Worm (Caenorhabditis elegans) whole organism, L1 larva: ENCODE measurements around the gene R07B1.9.

ENCODE experiments used
- C04F5.9 ChIP-seq: sonication (generic microtip); optimal IDR thresholded peaks from 2 replicates; lab custom pipeline; 2016; ENCODE audit warnings: missing genetic modification characterization, missing compliant biosample characterization
- C16A3.4 ChIP-seq: fragments of 150-350 bp; optimal IDR thresholded peaks from 2 replicates; lab custom pipeline; 2014; ENCODE audit warnings: missing biosample characterization, missing genetic modification characterization
- C34B4.2 ChIP-seq: sonication (generic microtip); optimal IDR thresholded peaks from 2 replicates; lab custom pipeline; 2017; ENCODE audit warnings: mild to moderate bottlenecking, missing genetic modification characterization, missing compliant biosample characterization
- Y116A8C.19 ChIP-seq: sonication (generic microtip); optimal IDR thresholded peaks from 2 replicates; lab custom pipeline; 2016; ENCODE audit warnings: missing compliant biosample characterization, missing genetic modification characterization, borderline replicate concordance
- aha-1 ChIP-seq: fragments of 150-350 bp; optimal IDR thresholded peaks from 2 replicates; lab custom pipeline; 2014; ENCODE audit warnings: missing biosample characterization, missing genetic modification characterization
- alr-1 ChIP-seq: fragments of 200-800 bp; sonication (Bioruptor generic); optimal IDR thresholded peaks from 2 replicates; lab custom pipeline; 2018; ENCODE audit warnings: borderline replicate concordance, mild to moderate bottlenecking, missing genetic modification characterization, missing compliant biosample characterization
- ama-1 ChIP-seq: fragments of 150-350 bp; optimal IDR thresholded peaks from 2 replicates; lab custom pipeline; 2014
- ceh-63 ChIP-seq: fragments of 200-800 bp; sonication (Bioruptor generic); optimal IDR thresholded peaks from 2 replicates; lab custom pipeline; 2018; ENCODE audit warnings: mild to moderate bottlenecking, missing genetic modification characterization, missing compliant biosample characterization
- efl-1 ChIP-seq, 4 experiments: fragments of 150-350 bp; optimal IDR thresholded peaks in 3 of 4; peaks in 1 of 4; 1 replicate in 1 of 4; 2 replicates in 3 of 4; lab custom pipeline; 2014; ENCODE audit warnings: missing biosample characterization in 2 of 4, missing genetic modification characterization in 2 of 4, missing genetic modification reagents in 2 of 4
- egl-13 ChIP-seq: sonication (generic microtip); optimal IDR thresholded peaks from 2 replicates; lab custom pipeline; 2016; ENCODE audit warnings: missing genotype, missing genetic modification reagents, missing genetic modification characterization, missing compliant biosample characterization
- elt-2 ChIP-seq: sonication (generic microtip); optimal IDR thresholded peaks from 2 replicates; lab custom pipeline; 2016; ENCODE audit warnings: missing genetic modification characterization, mild to moderate bottlenecking, inconsistent platforms, missing compliant biosample characterization, missing genetic modification reagents
- fos-1 ChIP-seq: fragments of 150-350 bp; optimal IDR thresholded peaks from 2 replicates; lab custom pipeline; 2014; ENCODE audit warnings: missing biosample characterization, missing genetic modification characterization
- grh-1 ChIP-seq: fragments of 200-800 bp; sonication (Bioruptor generic); IDR thresholded peaks from 2 replicates; pipeline ENCODE4 v1.3.6; 2022; ENCODE audit warnings: missing genetic modification reagents, missing genetic modification characterization, missing compliant biosample characterization
- hpl-2 ChIP-seq: fragments of 150-350 bp; optimal IDR thresholded peaks from 2 replicates; lab custom pipeline; 2014; ENCODE audit warnings: missing biosample characterization, missing genetic modification reagents, missing genetic modification characterization
- isw-1 ChIP-seq: fragments of 200-800 bp; sonication (Bioruptor generic); IDR thresholded peaks from 2 replicates; pipeline ENCODE4 v1.3.6; 2022; ENCODE audit warnings: missing genetic modification characterization, missing compliant biosample characterization
- lin-14 ChIP-seq: fragments of 200-800 bp; sonication (Bioruptor generic); optimal IDR thresholded peaks from 2 replicates; lab custom pipeline; 2018; ENCODE audit warnings: mild to moderate bottlenecking, missing genetic modification characterization, moderate library complexity, missing compliant biosample characterization
- mep-1 ChIP-seq: fragments of 150-350 bp; optimal IDR thresholded peaks from 2 replicates; lab custom pipeline; 2014; ENCODE audit warnings: missing biosample characterization, missing genetic modification characterization
- nhr-11 ChIP-seq: fragments of 150-350 bp; optimal IDR thresholded peaks from 2 replicates; lab custom pipeline; 2014; ENCODE audit warnings: missing biosample characterization, missing genetic modification characterization
- nhr-19 ChIP-seq: fragments of 200-800 bp; sonication (Bioruptor generic); conservative IDR thresholded peaks from 2 replicates; pipeline ENCODE4 v1.3.6; 2022; ENCODE audit warnings: missing genetic modification characterization, missing compliant biosample characterization
- nhr-76 ChIP-seq: sonication (generic microtip); optimal IDR thresholded peaks from 2 replicates; lab custom pipeline; 2017; ENCODE audit warnings: missing biosample characterization, missing genetic modification characterization
- rnt-1 ChIP-seq: sonication (generic microtip); optimal IDR thresholded peaks from 2 replicates; lab custom pipeline; 2016; ENCODE audit warnings: mild to moderate bottlenecking, missing genetic modification characterization, moderate library complexity, missing compliant biosample characterization
- sox-4 ChIP-seq: sonication (generic microtip); optimal IDR thresholded peaks from 2 replicates; lab custom pipeline; 2016; ENCODE audit warnings: missing genetic modification characterization, missing compliant biosample characterization
- sptf-1 ChIP-seq: fragments of 150-350 bp; optimal IDR thresholded peaks from 2 replicates; lab custom pipeline; 2014; ENCODE audit warnings: missing biosample characterization, missing genetic modification characterization
- sup-37 ChIP-seq: fragments of 200-800 bp; sonication (Bioruptor generic); optimal IDR thresholded peaks from 2 replicates; lab custom pipeline; 2018; ENCODE audit warnings: mild to moderate bottlenecking, missing genetic modification characterization, missing compliant biosample characterization
- unc-130 ChIP-seq: fragments of 150-350 bp; optimal IDR thresholded peaks from 2 replicates; lab custom pipeline; 2017; ENCODE audit warnings: missing biosample characterization, missing genetic modification characterization, inconsistent platforms
- unc-98 ChIP-seq: fragments of 200-800 bp; sonication (Bioruptor generic); IDR thresholded peaks from 2 replicates; pipeline ENCODE4 v1.3.6; 2022; ENCODE audit warnings: missing genetic modification characterization, missing compliant biosample characterization
- vab-15 ChIP-seq: sonication (generic microtip); optimal IDR thresholded peaks from 2 replicates; lab custom pipeline; 2017; ENCODE audit warnings: missing genotype, mild to moderate bottlenecking, missing genetic modification characterization, missing compliant biosample characterization
- zag-1 ChIP-seq: fragments of 150-350 bp; optimal IDR thresholded peaks from 2 replicates; lab custom pipeline; 2014; ENCODE audit warnings: missing biosample characterization, missing genetic modification characterization
- zip-4 ChIP-seq: fragments of 200-800 bp; sonication (Bioruptor generic); optimal IDR thresholded peaks from 2 replicates; lab custom pipeline; 2018; ENCODE audit warnings: mild to moderate bottlenecking, missing genetic modification characterization, moderate library complexity, missing compliant biosample characterization

The R07B1.9 gene

ce11 chrX:9868820-9869219 lies 8.4 kb upstream of the R07B1.9 start, which contains the start of gene R07B1.7:
Gene R07B1.7, plus strand, starts transcription at chrX:9869120.
- TF ChIP-seq grh-1 (GFP tag; lab: Robert Waterston, UW), result no peak
- TF ChIP-seq isw-1, result no peak
- no peak for TF ChIP-seq unc-98 (GFP tag; lab: Robert Waterston, UW)

- TF ChIP-seq mep-1 (tag; lab: Kevin White, UChicago) (no peak), zip-4 (GFP tag; lab: Kevin White, UChicago) (no peak), elt-2 (tag; lab: Kevin White, UChicago) (no peak), sox-4 (no peak)
Measured at ce11 chrX:9869522-9869921, 7.7 kb upstream of the R07B1.9 start, which contains the start of gene R07B1.13. Gene R07B1.13, plus strand, starts transcription at chrX:9869822.

ce11 chrX:9872554-9872953 lies 4.7 kb upstream of the R07B1.9 start, which contains the start of gene R07B1.8:
Gene R07B1.8, minus strand, starts transcription at chrX:9872654.
- TF ChIP-seq sptf-1 (tag; lab: Kevin White, UChicago), result no peak
- TF ChIP-seq nhr-11, result no peak
- no peak for TF ChIP-seq sox-4
- TF ChIP-seq sup-37 (GFP tag; lab: Kevin White, UChicago), result no peak
- TF ChIP-seq ama-1, result no peak
- no peak for TF ChIP-seq C04F5.9 (tag; lab: Kevin White, UChicago)
- no peak for TF ChIP-seq nhr-76 (tag; lab: Kevin White, UChicago)
- no peak for TF ChIP-seq zip-4 (GFP tag; lab: Kevin White, UChicago)

- TF ChIP-seq hpl-2 (no peak), Y116A8C.19 (tag; lab: Kevin White, UChicago) (no peak), alr-1 (tag; lab: Kevin White, UChicago) (no peak), nhr-19 (GFP tag; lab: Robert Waterston, UW) (no peak), sox-4 (no peak), sptf-1 (tag; lab: Kevin White, UChicago) (no peak), ceh-63 (GFP tag; lab: Kevin White, UChicago) (no peak), egl-13 (tag; lab: Kevin White, UChicago) (no peak), C16A3.4 (tag; lab: Kevin White, UChicago) (no peak), rnt-1 (tag; lab: Kevin White, UChicago) (no peak)
Measured at ce11 chrX:9882112-9882511, 4.9 kb downstream of the R07B1.9 start, which contains the start of gene glo-1. Gene glo-1, minus strand, starts transcription at chrX:9882212.

ce11 chrX:9882572-9882971 lies 5.4 kb downstream of the R07B1.9 start:
- TF ChIP-seq efl-1 (optimal IDR thresholded peaks at IDR 0.05; lab: Kevin White, UChicago), result no peak
- TF ChIP-seq efl-1 (GFP tag; optimal IDR thresholded peaks at IDR 0.05 in 1 of 2; lab: Kevin White, UChicago), result peak in 1 of 2 experiments; percentile 62
- TF ChIP-seq elt-2 (tag; lab: Kevin White, UChicago), result peak; percentile 55
- TF ChIP-seq unc-130 (tag; lab: Kevin White, UChicago), result no peak

ce11 chrX:9883837-9884324 lies 6.7 kb downstream of the R07B1.9 start, which contains the start of gene mrp-4:
Gene mrp-4, plus strand, starts transcription at chrX:9884274.
- no peak for TF ChIP-seq alr-1 (tag; lab: Kevin White, UChicago)
- TF ChIP-seq ceh-63 (GFP tag; lab: Kevin White, UChicago), result no peak
- no peak for TF ChIP-seq elt-2 (tag; lab: Kevin White, UChicago)
- no peak for TF ChIP-seq C34B4.2 (tag; lab: Kevin White, UChicago)
- TF ChIP-seq aha-1, result no peak
- no peak for TF ChIP-seq fos-1 (tag; lab: Kevin White, UChicago)
- TF ChIP-seq vab-15 (tag; lab: Kevin White, UChicago), result no peak
- TF ChIP-seq sup-37 (GFP tag; lab: Kevin White, UChicago), result no peak
- TF ChIP-seq C04F5.9 (tag; lab: Kevin White, UChicago), result no peak

- TF ChIP-seq lin-14, result peak; percentile 13
- TF ChIP-seq zag-1 (tag; lab: Kevin White, UChicago), result no peak
- peak; percentile 13 for TF ChIP-seq elt-2 (tag; lab: Kevin White, UChicago)
Measured at ce11 chrX:9892323-9892722, 15.1 kb downstream of the R07B1.9 start, which contains the start of gene F21G4.1. Gene F21G4.1, minus strand, starts transcription at chrX:9892328.
